Fruit fly (Drosophila melanogaster): ENCODE data around the gene CG31642.

The CG31642 gene

dm6 chr2L:6068544-6069251, 49.6 kb upstream of the CG31642 start, which contains the start of the genes CG9150 and Pfdn1 (continued):
- TF ChIP-seq CG15696 (tag; optimal IDR thresholded peaks at IDR 0.05) (no peak), Sox102F (GFP tag; optimal IDR thresholded peaks at IDR 0.05) (no peak), croc (GFP tag; conservative IDR thresholded peaks at IDR 0.05) (no peak), CG6272 (GFP tag; IDR thresholded peaks at IDR 0.05) (no peak), Nf-YB (GFP tag; optimal IDR thresholded peaks at IDR 0.05) (no peak), CG11456 (GFP tag; IDR thresholded peaks at IDR 0.05) (no peak), CG2889 (GFP tag; IDR thresholded peaks at IDR 0.05) (no peak), maf-S (GFP tag; optimal IDR thresholded peaks at IDR 0.05) (no peak), Meics (GFP tag; optimal IDR thresholded peaks at IDR 0.05) (no peak), CG31365 (tag; optimal IDR thresholded peaks at IDR 0.05) (no peak), inv (GFP tag; IDR thresholded peaks at IDR 0.05; ENCODE audit: partially characterized antibody) (peak; percentile 80), CoRest (tag; optimal IDR thresholded peaks at IDR 0.05) (peak; percentile 20), CG32767 (GFP tag; IDR thresholded peaks at IDR 0.05) (no peak), CG17568 (GFP tag; optimal IDR thresholded peaks at IDR 0.05) (no peak), kah (GFP tag; optimal IDR thresholded peaks at IDR 0.05) (no peak), Gsc (GFP tag; IDR thresholded peaks at IDR 0.05) (no peak), Camta (GFP tag; optimal IDR thresholded peaks at IDR 0.05) (no peak), CG11247 (GFP tag; IDR thresholded peaks at IDR 0.05) (no peak), CG4424 (GFP tag; optimal IDR thresholded peaks at IDR 0.05) (no peak), tap (tag; optimal IDR thresholded peaks at IDR 0.05) (no peak), ken (GFP tag; IDR thresholded peaks at IDR 0.05) (no peak), CG11398 (GFP tag; optimal IDR thresholded peaks at IDR 0.05) (no peak), usp (GFP tag; optimal IDR thresholded peaks at IDR 0.05) (no peak), Lhr (GFP tag; optimal IDR thresholded peaks at IDR 0.05) (no peak), ssp (GFP tag; IDR thresholded peaks at IDR 0.05) (no peak), HHEX (GFP tag; optimal IDR thresholded peaks at IDR 0.05) (no peak), zfh1 (GFP tag; IDR thresholded peaks at IDR 0.05) (no peak), Sin3A (optimal IDR thresholded peaks at IDR 0.05) (peak; percentile 18), CG10462 (GFP tag; optimal IDR thresholded peaks at IDR 0.05) (no peak), knrl (GFP tag; IDR thresholded peaks at IDR 0.05; ENCODE audit: partially characterized antibody) (peak; percentile 81), Adf1 (GFP tag; IDR thresholded peaks at IDR 0.05) (no peak), dm (GFP tag; optimal IDR thresholded peaks at IDR 0.05) (peak; percentile 50), CG2678 (tag; optimal IDR thresholded peaks at IDR 0.05) (no peak), Neu2 (GFP tag; optimal IDR thresholded peaks at IDR 0.05; ENCODE audit: borderline replicate concordance) (no peak), CG1233 (GFP tag; optimal IDR thresholded peaks at IDR 0.05) (no peak), CG8281 (tag; optimal IDR thresholded peaks at IDR 0.05) (no peak), CG12104 (GFP tag; optimal IDR thresholded peaks at IDR 0.05) (no peak), Side (GFP tag; optimal IDR thresholded peaks at IDR 0.05) (no peak), CG1024 (GFP tag; IDR thresholded peaks at IDR 0.05) (no peak), cas (GFP tag; IDR thresholded peaks at IDR 0.05) (no peak), CG2202 (tag; optimal IDR thresholded peaks at IDR 0.05) (no peak), tgo (GFP tag; IDR thresholded peaks at IDR 0.05) (no peak), Hmr (GFP tag; optimal IDR thresholded peaks at IDR 0.05) (no peak), CG7839 (tag; optimal IDR thresholded peaks at IDR 0.05) (no peak), ab (GFP tag; optimal IDR thresholded peaks at IDR 0.05) (no peak), Sry-β (GFP tag; optimal IDR thresholded peaks at IDR 0.05) (no peak), CG6813 (GFP tag; optimal IDR thresholded peaks at IDR 0.05) (no peak), Atf-2 (GFP tag; optimal IDR thresholded peaks at IDR 0.05) (no peak), ATbp (GFP tag; optimal IDR thresholded peaks at IDR 0.05) (no peak), aop (GFP tag; IDR thresholded peaks at IDR 0.05) (no peak), CG18262 (tag; optimal IDR thresholded peaks at IDR 0.05) (no peak)

Measured in whole organism, embryonic.